Worm (Caenorhabditis elegans) whole organism, late embryonic: ENCODE results near the gene srd-47.

Experiments
- C08G9.2 ChIP-seq: sonication (generic microtip); optimal IDR thresholded peaks from 2 replicates; lab custom pipeline; 2016; ENCODE audit warnings: mild to moderate bottlenecking, missing genetic modification characterization, moderate library complexity, missing compliant biosample characterization
- ahr-1 ChIP-seq: sonication (generic microtip); optimal IDR thresholded peaks from 2 replicates; lab custom pipeline; 2016; ENCODE audit warnings: missing genetic modification characterization, missing compliant biosample characterization
- ceh-31 ChIP-seq: sonication (generic microtip); optimal IDR thresholded peaks from 2 replicates; lab custom pipeline; 2016; ENCODE audit warnings: missing genetic modification characterization, missing compliant biosample characterization
- ceh-9 ChIP-seq: sonication (generic microtip); optimal IDR thresholded peaks from 2 replicates; lab custom pipeline; 2016; ENCODE audit warnings: mild to moderate bottlenecking, missing genetic modification characterization, inconsistent platforms, missing compliant biosample characterization
- dmd-4 ChIP-seq: sonication (generic microtip); optimal IDR thresholded peaks from 2 replicates; lab custom pipeline; 2016; ENCODE audit warnings: borderline replicate concordance, missing genetic modification characterization, missing compliant biosample characterization
- eyg-1 ChIP-seq: sonication (generic microtip); optimal IDR thresholded peaks from 2 replicates; lab custom pipeline; 2016; ENCODE audit warnings: missing genotype, missing genetic modification characterization, missing compliant biosample characterization
- hlh-13 ChIP-seq: fragments of 200-800 bp; sonication (Bioruptor generic); optimal IDR thresholded peaks from 2 replicates; lab custom pipeline; 2018; ENCODE audit warnings: mild to moderate bottlenecking, missing genetic modification characterization, missing compliant biosample characterization
- hlh-8 ChIP-seq: sonication (generic microtip); optimal IDR thresholded peaks from 2 replicates; lab custom pipeline; 2016; ENCODE audit warnings: missing genotype, missing genetic modification characterization, missing compliant biosample characterization
- mec-3 ChIP-seq: sonication (generic microtip); optimal IDR thresholded peaks from 2 replicates; lab custom pipeline; 2016; ENCODE audit warnings: borderline replicate concordance, missing genetic modification characterization, missing compliant biosample characterization
- nhr-232 ChIP-seq: sonication (generic microtip); optimal IDR thresholded peaks from 2 replicates; lab custom pipeline; 2016; ENCODE audit warnings: missing genetic modification characterization, missing compliant biosample characterization
- pax-1 ChIP-seq: fragments of 150-350 bp; optimal IDR thresholded peaks from 2 replicates; lab custom pipeline; 2014; ENCODE audit warnings: missing biosample characterization, missing genetic modification characterization
- pha-4 ChIP-seq: fragments of 150-350 bp; optimal IDR thresholded peaks from 2 replicates; lab custom pipeline; 2018; ENCODE audit warnings: missing biosample characterization, missing genetic modification reagents, missing genetic modification characterization
- unc-55 ChIP-seq: sonication (generic microtip); optimal IDR thresholded peaks from 2 replicates; lab custom pipeline; 2017; ENCODE audit warnings: missing biosample characterization, missing genetic modification reagents, missing genetic modification characterization
- unc-86 ChIP-seq: sonication (generic microtip); optimal IDR thresholded peaks from 2 replicates; lab custom pipeline; 2016; ENCODE audit warnings: missing genetic modification characterization, missing compliant biosample characterization
- ztf-16 ChIP-seq: sonication (generic microtip); optimal IDR thresholded peaks from 2 replicates; lab custom pipeline; 2017; ENCODE audit warnings: missing genetic modification characterization, missing compliant biosample characterization

srd-47 gene

DNA sequence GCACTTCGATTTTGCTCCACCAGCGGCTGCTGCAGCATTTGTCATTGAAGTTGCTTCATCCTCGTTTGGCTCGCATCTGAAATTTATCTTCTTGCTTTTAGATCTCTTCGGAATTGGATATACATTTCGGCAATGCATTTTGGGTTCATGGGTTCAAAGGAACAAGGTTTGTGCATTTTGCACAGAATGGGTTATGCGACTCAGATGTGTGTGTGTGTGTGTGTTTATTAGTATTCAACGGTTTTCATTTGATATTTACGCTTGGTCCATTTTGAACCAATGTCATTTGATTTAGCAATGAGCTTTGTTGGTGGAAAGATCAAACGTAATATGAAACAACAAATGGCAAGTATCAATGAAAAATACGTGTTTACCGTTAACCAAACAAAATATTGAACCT lies 42.3 kb downstream of the srd-47 start:
- TF ChIP-seq mec-3 (tag; lab: Kevin White, UChicago): no peak
- TF ChIP-seq ahr-1 (tag; lab: Kevin White, UChicago): no peak
- TF ChIP-seq hlh-13 (GFP tag; lab: Kevin White, UChicago): no peak
- no peak for TF ChIP-seq eyg-1
- TF ChIP-seq C08G9.2 (tag; lab: Kevin White, UChicago): no peak

ce11 chrX:12378293-12378692 lies 44.9 kb downstream of the srd-47 start, which contains the start of gene glb-13:
glb-13 (minus strand) TSS chrX:12378393.
- TF ChIP-seq nhr-232 (tag; lab: Kevin White, UChicago): no peak
- no peak for TF ChIP-seq ztf-16 (tag; lab: Kevin White, UChicago)
- no peak for TF ChIP-seq unc-55 (GFP tag; lab: Kevin White, UChicago)
- TF ChIP-seq ceh-31 (tag; lab: Kevin White, UChicago): no peak
- no peak for TF ChIP-seq dmd-4 (tag; lab: Kevin White, UChicago)
- no peak for TF ChIP-seq unc-86 (tag; lab: Kevin White, UChicago)
- TF ChIP-seq pha-4 (tag; lab: Kevin White, UChicago): no peak
- no peak for TF ChIP-seq pax-1 (tag; lab: Kevin White, UChicago)
- TF ChIP-seq ceh-9 (tag; lab: Kevin White, UChicago): no peak
- no peak for TF ChIP-seq hlh-13 (GFP tag; lab: Kevin White, UChicago)
- TF ChIP-seq hlh-8 (tag; lab: Kevin White, UChicago): no peak
